Fruit fly (Drosophila melanogaster) whole organism, pupa: ENCODE data around the gene CG32066.

Experiments
- CG4496 ChIP-seq: fragments of 200-800 bp; sonication (Bioruptor generic); IDR thresholded peaks from 3 replicates; pipeline ENCODE4 v1.3.6; 2022; ENCODE audit warnings: missing biosample characterization, missing genetic modification characterization
- D1 ChIP-seq: fragments of 200-800 bp; sonication (Bioruptor generic); optimal IDR thresholded peaks from 2 replicates; lab custom pipeline; 2018; ENCODE audit warnings: missing biosample characterization, mild to moderate bottlenecking, missing genetic modification characterization, moderate library complexity

- TF ChIP-seq D1 (tag; lab: Kevin White, UChicago) = no peak
- TF ChIP-seq CG4496 (GFP tag; lab: Robert Waterston, UW) = no peak
Observed at dm6 chr3L:10643228-10643627, 17.6 kb downstream of the CG32066 start, which contains the start of gene CG14153.
